Fruit fly (Drosophila melanogaster): ENCODE data around the gene CG6204.

CG6204 gene

DNA sequence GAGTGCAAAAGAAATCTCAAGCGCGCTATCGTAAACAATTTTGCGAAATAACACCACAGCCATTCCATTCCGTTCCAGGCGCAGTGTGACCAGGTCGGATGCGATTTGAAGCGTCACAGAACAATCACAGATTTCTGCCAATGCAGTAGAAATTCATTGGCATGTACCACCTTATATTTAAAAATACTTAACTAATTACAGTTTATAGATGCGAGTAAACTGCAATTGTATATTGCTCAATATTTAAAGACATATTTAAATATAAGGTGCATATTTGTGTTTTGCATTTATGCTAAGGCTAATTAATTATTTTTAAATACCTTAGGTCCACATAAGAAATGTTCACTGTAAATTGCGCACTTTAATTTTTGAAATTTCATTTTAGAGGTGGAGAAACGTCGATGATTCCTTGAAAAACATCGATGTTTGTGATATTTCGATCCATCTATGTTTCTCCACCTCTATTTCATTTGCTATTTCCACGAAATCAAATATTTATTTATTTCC, at the start of gene CG6204, which contains the start of gene SMC6:
Gene CG6204, plus strand, starts transcription at position 460 of the 507 bp plus-strand sequence.
Gene SMC6, minus strand, starts transcription at position 51 of the 507 bp plus-strand sequence.
- TF ChIP-seq pan (optimal IDR thresholded peaks at IDR 0.05): no peak
- TF ChIP-seq psq (optimal IDR thresholded peaks at IDR 0.05): no peak
- no peak for TF ChIP-seq usp (GFP tag; optimal IDR thresholded peaks at IDR 0.05)

DNA sequence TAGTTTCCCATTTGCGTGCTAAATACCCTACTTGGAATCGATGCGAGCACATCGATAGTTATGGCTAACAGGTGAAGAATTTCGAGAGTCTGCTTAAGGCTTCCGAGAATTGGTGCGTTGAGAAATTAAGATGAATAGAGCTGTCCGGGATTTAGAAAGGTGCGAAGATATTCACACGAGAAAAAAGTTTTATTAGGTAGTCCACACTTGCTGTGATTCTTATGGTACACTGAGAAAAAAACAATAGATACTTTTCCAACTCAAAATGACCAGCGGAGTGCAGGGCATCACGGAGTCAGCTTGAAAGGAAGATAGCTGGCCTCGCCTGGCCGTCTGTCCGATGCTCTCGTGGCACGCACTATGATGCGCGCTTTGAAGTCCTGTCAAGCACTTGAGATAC, 49.1 kb upstream of the CG6204 start:
- TF ChIP-seq psq (optimal IDR thresholded peaks at IDR 0.05) (no peak), CG8478 (optimal IDR thresholded peaks at IDR 0.05) (no peak), usp (GFP tag; optimal IDR thresholded peaks at IDR 0.05) (no peak), pan (optimal IDR thresholded peaks at IDR 0.05) (no peak), EcR (GFP tag; optimal IDR thresholded peaks at IDR 0.05) (no peak), Dll (optimal IDR thresholded peaks at IDR 0.05) (no peak)

DNA sequence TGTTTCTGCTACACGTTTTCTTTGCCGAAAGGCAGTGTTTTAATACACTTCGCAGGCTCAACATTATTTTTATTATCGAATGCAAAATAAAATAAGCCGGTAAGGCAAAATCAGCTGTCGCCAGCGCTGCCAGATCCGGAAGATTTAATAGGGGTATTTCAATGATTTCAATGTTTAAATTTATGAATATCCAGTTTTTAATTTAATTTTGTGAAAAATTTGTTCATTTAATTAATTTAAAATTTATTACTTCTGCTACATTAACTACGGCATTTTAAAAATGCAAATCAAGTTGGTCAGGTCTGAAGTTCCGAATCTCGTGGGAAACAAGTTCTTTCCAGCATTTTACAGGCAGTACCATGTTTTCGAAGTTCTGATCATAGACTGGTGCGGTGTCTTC, 44.8 kb upstream of the CG6204 start, which contains the start of gene Slimp:
Gene Slimp, minus strand, starts transcription at position 130 of the 400 bp plus-strand sequence.
- TF ChIP-seq Dll (optimal IDR thresholded peaks at IDR 0.05): no peak
- no peak for TF ChIP-seq usp (GFP tag; optimal IDR thresholded peaks at IDR 0.05)
- no peak for TF ChIP-seq psq (optimal IDR thresholded peaks at IDR 0.05)
- no peak for TF ChIP-seq EcR (GFP tag; optimal IDR thresholded peaks at IDR 0.05)
- TF ChIP-seq CG8478 (optimal IDR thresholded peaks at IDR 0.05): no peak

DNA sequence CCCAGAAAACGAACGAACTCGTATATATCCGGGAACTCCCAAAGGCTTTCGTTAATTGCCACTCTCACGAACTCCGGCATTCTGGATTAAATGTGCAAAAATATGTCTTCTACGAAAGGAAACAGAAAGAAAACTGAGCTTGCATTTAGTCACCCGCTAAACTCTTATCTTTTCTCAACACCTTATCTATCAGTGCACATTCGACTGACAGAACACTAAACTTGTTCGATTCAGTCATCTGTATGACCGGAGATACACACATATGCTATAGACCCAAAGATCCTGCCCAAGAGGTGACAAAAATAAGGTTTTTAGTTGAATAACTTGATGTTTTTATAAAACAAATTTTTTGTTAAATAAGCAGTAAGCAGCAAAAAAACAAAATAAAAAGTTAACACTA, 43.5 kb upstream of the CG6204 start, which contains the start of gene p38c:
Gene p38c, minus strand, starts transcription at position 101 of the 400 bp plus-strand sequence.
- no peak for TF ChIP-seq usp (GFP tag; optimal IDR thresholded peaks at IDR 0.05)
- no peak for TF ChIP-seq CG8478 (optimal IDR thresholded peaks at IDR 0.05)
- TF ChIP-seq pan (optimal IDR thresholded peaks at IDR 0.05): no peak
- TF ChIP-seq Dll (optimal IDR thresholded peaks at IDR 0.05): no peak
- no peak for TF ChIP-seq EcR (GFP tag; optimal IDR thresholded peaks at IDR 0.05)
- no peak for TF ChIP-seq psq (optimal IDR thresholded peaks at IDR 0.05)

DNA sequence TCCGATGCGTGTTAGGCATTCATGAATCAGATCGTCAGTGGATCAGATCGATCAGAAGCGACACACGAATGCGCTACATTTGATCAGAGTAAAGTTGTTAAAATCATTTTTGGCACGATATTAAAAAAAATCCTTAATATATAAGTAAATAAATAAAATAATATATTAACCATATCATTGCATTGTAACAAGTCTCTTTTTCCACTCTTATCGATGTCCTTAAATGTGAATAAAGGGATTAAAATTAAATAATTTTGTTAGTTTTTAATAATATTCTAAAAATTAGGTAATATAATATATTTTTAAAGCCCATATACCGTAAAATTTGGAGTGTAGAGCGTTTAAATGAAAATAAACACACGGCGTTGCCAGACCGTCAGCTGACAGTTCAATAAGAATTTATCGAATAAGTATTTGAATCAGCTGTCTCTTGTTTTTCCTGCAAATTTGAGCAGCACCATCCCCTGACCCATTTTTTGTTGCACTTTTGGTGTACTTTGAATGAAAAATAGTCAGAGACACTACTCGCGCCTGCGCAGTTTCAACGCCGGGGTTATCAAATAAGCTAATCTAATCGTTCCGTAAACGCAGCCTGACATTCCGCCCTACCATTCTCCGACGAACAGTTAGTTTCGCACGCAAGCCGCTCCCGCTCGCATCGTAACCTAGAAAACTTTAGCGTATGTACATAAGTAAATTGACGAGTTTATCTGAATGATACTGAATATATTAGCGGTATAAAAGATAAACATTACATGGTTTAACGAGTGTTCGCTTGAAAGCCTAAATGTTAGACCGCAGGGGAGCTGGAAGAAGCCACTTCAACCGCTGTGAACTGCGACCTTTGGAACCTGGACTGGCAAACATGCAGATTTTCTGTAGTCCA, 41.5 kb upstream of the CG6204 start, which contains the start of the genes p38a and CG6178:
Gene p38a, minus strand, starts transcription at position 398 of the 886 bp plus-strand sequence.
Gene CG6178, plus strand, starts transcription at position 424 of the 886 bp plus-strand sequence.
- no peak for TF ChIP-seq EcR (GFP tag; optimal IDR thresholded peaks at IDR 0.05)
- no peak for TF ChIP-seq Dll (optimal IDR thresholded peaks at IDR 0.05)
- TF ChIP-seq psq (optimal IDR thresholded peaks at IDR 0.05): no peak
- no peak for TF ChIP-seq CG8478 (optimal IDR thresholded peaks at IDR 0.05)
- TF ChIP-seq usp (GFP tag; optimal IDR thresholded peaks at IDR 0.05): no peak
- TF ChIP-seq pan (optimal IDR thresholded peaks at IDR 0.05): no peak

DNA sequence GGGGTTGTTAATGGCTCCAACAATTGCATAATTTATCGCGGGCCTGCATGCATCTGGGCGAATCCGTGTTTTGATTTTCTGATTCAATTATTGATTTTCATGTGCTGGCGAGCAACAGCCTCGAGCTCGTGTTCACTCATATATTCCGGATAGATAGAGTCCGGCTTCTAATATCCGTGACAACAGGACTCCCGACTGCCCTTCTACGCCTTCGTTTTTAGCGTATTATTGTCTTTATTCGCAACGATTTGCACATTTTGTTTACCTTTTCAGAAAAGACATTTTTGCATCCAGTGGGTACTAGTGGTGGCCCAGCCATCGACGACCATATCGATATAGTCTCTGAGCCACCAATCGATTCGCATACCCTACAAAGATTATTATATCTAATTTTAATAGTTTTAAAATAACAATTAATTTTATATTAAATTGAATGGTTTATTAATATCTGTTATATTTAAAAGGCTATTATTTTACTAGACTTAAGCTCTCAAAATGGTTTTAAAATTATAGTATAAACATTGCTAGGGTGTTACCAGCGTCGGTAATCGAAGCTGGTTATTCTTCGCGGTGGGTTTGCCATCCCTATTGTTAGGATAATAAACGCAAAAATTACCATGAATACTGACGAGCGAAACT, 32.3 kb upstream of the CG6204 start, which contains the start of the genes Myo95E and TBC1d7:
Gene Myo95E, minus strand, starts transcription at position 326 of the 639 bp plus-strand sequence.
Gene TBC1d7, plus strand, starts transcription at position 555 of the 639 bp plus-strand sequence.
- peak; percentile 69 for TF ChIP-seq pan (optimal IDR thresholded peaks at IDR 0.05)
- TF ChIP-seq Dll (optimal IDR thresholded peaks at IDR 0.05): no peak

DNA sequence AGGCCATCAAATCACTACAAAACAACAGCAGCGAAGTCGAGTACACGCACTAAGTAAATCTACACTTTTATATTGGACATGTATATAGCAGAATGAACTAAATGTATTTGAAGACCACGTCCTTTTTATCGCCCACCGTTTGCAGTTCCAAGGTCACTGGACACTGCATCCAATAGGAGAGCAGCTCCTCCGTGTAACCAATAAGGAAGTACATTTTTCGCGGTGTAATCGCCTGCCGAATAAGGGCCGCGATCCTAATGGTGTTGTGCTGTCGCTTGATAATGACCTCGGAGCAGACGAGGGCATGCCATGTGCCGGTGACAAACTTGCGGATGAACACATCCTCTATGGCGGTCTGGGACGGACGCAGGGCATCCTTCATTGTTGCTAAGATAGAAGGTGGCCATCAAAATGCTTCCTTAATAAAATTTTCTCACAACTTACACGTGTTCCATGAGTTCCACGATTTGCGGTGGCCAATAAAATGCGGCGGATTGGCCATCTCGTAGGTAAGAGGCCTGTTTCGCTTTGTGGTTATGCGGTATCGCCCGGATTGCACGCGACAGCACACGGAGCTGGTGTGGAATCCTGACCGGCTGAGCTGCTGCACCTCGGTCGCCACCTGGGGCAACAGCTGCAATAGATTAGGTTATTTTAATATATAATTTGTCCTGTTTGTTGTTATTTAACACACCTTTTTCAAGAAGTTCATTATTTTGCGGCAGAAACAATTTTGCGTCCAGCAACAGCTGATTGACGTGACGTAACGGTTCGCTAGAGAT, 30.7 kb upstream of the CG6204 start, which contains the start of gene mRpS24:
Gene mRpS24, minus strand, starts transcription at position 772 of the 782 bp plus-strand sequence.
- TF ChIP-seq usp (GFP tag; optimal IDR thresholded peaks at IDR 0.05): no peak
- TF ChIP-seq pan (optimal IDR thresholded peaks at IDR 0.05): no peak
- TF ChIP-seq Dll (optimal IDR thresholded peaks at IDR 0.05): no peak
- no peak for TF ChIP-seq EcR (GFP tag; optimal IDR thresholded peaks at IDR 0.05)
- no peak for TF ChIP-seq CG8478 (optimal IDR thresholded peaks at IDR 0.05)
- TF ChIP-seq psq (optimal IDR thresholded peaks at IDR 0.05): no peak

DNA sequence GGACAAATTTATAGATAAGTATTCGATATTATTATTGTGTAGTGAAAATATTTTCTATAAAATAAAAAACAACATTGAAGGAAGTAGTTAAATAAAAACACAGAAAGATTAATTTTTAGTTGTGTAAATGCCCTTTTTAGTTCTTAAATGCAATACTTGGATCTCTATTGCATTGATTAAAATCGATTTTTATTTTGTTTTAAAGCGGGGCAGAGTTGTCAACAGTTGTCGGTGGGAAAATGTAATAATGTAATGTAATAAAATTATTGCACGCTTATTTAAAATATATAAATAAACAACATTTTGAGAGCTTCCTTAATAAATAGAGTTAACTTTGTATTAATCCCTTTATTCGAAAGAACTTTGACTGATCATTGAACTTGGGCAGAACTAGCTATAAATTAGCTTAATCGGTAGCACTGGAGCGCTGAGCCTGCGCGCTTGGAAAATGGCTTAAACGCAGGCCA, 30.0 kb upstream of the CG6204 start, which contains the start of gene Apc2:
Gene Apc2, plus strand, starts transcription at position 411 of the 467 bp plus-strand sequence.
- TF ChIP-seq EcR (GFP tag; optimal IDR thresholded peaks at IDR 0.05) (no peak), usp (GFP tag; optimal IDR thresholded peaks at IDR 0.05) (no peak), psq (optimal IDR thresholded peaks at IDR 0.05) (no peak), pan (optimal IDR thresholded peaks at IDR 0.05) (no peak), CG8478 (optimal IDR thresholded peaks at IDR 0.05) (no peak), Dll (optimal IDR thresholded peaks at IDR 0.05) (no peak)

DNA sequence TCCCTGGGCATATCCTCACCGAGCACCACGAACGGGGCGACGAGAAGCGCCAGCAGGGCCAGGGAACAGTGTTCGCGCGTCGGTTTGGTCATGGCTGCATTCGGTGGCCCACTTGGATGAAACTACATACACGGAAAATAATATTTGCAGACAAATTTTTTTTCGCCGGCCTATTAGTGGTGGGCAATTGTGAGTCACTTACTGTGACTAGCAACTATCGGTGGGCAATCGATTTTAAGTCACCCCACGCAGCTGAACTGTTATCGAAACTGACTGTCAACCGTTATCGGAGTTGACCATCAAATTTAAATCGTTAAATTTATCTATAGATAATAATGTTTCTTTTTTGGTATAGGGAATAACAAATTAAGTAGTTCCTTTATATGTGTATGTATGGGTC, 24.3 kb upstream of the CG6204 start, which contains the start of gene CG5510:
Gene CG5510, minus strand, starts transcription at position 201 of the 400 bp plus-strand sequence.
- TF ChIP-seq CG8478 (optimal IDR thresholded peaks at IDR 0.05) (no peak), usp (GFP tag; optimal IDR thresholded peaks at IDR 0.05) (no peak), psq (optimal IDR thresholded peaks at IDR 0.05) (no peak), Dll (optimal IDR thresholded peaks at IDR 0.05) (no peak)

DNA sequence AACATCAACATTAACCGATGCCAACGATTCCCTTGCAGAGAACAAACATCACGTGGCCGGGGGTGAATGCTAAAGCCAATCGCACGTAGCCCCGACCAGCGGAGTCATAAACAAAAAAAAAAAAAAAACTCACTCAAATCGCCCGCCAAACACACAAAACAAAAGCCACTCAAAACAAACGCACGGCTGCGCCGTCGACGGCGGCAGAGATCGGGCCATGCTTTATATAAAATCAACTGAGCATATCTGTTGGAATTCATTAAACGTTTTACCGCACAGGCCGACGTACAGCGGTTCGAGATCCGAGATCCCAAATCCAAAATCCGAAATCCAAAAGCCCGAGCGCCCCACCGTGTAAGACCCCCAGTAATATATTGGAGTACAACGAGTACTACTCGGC, 21.3 kb upstream of the CG6204 start, which contains the start of gene CG13606:
Gene CG13606, plus strand, starts transcription at position 250 of the 400 bp plus-strand sequence.
- TF ChIP-seq CG8478 (optimal IDR thresholded peaks at IDR 0.05) (no peak), Dll (optimal IDR thresholded peaks at IDR 0.05) (no peak), usp (GFP tag; optimal IDR thresholded peaks at IDR 0.05) (no peak), psq (optimal IDR thresholded peaks at IDR 0.05) (no peak), EcR (GFP tag; optimal IDR thresholded peaks at IDR 0.05) (no peak), pan (optimal IDR thresholded peaks at IDR 0.05) (no peak)

DNA sequence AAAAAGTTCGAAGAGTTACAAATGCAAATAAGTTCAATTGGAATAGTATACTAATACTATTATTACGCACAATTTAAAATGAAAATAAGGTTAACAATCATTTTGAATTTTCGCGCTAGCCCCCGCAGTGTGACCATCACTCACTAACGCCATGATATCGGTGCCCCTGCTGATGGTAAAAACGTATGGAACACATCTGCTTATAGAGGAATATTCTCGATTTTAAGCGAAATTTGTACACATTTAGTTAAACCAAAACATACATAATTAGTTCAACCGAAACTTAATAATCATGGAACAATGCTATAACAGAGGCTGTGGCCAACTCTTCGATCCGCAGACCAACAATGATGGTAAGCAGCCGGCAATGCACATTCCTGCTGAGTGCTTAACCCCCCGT, 7.4 kb upstream of the CG6204 start, which contains the start of gene mora:
Gene mora, plus strand, starts transcription at position 172 of the 400 bp plus-strand sequence.
- TF ChIP-seq EcR (GFP tag; optimal IDR thresholded peaks at IDR 0.05): no peak
- TF ChIP-seq usp (GFP tag; optimal IDR thresholded peaks at IDR 0.05): no peak
- TF ChIP-seq Dll (optimal IDR thresholded peaks at IDR 0.05): no peak
- TF ChIP-seq CG8478 (optimal IDR thresholded peaks at IDR 0.05): no peak
- TF ChIP-seq psq (optimal IDR thresholded peaks at IDR 0.05): no peak
- no peak for TF ChIP-seq pan (optimal IDR thresholded peaks at IDR 0.05)
